Comparison of ENCODE assay signal across 1 fruit fly cellular context in the genomic region with DNA sequence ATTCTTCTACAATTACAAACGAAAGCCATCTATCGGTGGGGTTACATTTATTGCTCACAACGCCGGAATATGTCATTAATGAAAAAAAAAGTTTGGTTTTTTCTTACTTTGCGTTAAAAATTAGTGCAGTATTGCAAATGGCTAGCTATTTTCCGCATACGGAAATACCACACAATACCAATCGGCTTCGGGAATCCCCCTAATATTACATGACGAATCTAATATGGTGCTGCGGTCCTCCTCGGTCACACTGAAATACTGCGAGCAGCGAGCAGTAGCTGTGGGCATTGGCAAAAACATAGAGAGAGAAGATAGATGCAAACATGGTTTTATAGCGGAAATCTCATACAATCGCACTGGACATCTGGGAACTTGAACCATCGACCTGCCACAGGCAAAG.
TF ChIP-seq lines count a peak whose summit lies in the region.

Gene tub (plus strand): TSS at position 253 of the 400 bp plus-strand sequence.

TF ChIP-seq in whole organism, embryonic, 481 proteins besides CTCF, POLR2A, EP300 and RAD21 (continued from another document and continues in another):
- peak; percentile 55; the same call in 1 of the 2 replicates for TF ChIP-seq vvl (GFP tag; IDR thresholded peaks at IDR 0.05; lab: Robert Waterston, UW)
- no peak for TF ChIP-seq CG3726 (GFP tag; IDR thresholded peaks at IDR 0.05; lab: Robert Waterston, UW)
- no peak for TF ChIP-seq Dfd (GFP tag; optimal IDR thresholded peaks at IDR 0.05; lab: Kevin White, UChicago)
- TF ChIP-seq CG43689 (GFP tag; IDR thresholded peaks at IDR 0.05; lab: Robert Waterston, UW): no peak
- TF ChIP-seq CG2712 (tag; optimal IDR thresholded peaks at IDR 0.05; lab: Kevin White, UChicago): peak; percentile 56
- TF ChIP-seq slbo (GFP tag; IDR thresholded peaks at IDR 0.05; lab: Robert Waterston, UW): peak; percentile 66
- no peak for TF ChIP-seq eyg (GFP tag; optimal IDR thresholded peaks at IDR 0.05; lab: Kevin White, UChicago)
- TF ChIP-seq Atf3 (GFP tag; optimal IDR thresholded peaks at IDR 0.05; lab: Kevin White, UChicago): no peak
- no peak for TF ChIP-seq CG10274 (GFP tag; optimal IDR thresholded peaks at IDR 0.05; lab: Kevin White, UChicago)
- no peak for TF ChIP-seq fd96Cb (tag; optimal IDR thresholded peaks at IDR 0.05; lab: Kevin White, UChicago)
- TF ChIP-seq CG15601 (tag; optimal IDR thresholded peaks at IDR 0.05; lab: Kevin White, UChicago): no peak
- TF ChIP-seq CG2199 (GFP tag; IDR thresholded peaks at IDR 0.05; lab: Robert Waterston, UW): peak; percentile 62; the same call in 2 of the 3 replicates
- no peak for TF ChIP-seq CG7839 (tag; optimal IDR thresholded peaks at IDR 0.05; lab: Kevin White, UChicago)
- no peak for TF ChIP-seq pb (GFP tag; optimal IDR thresholded peaks at IDR 0.05; lab: Kevin White, UChicago)
- no peak for TF ChIP-seq CG16863 (GFP tag; optimal IDR thresholded peaks at IDR 0.05; lab: Kevin White, UChicago)
- TF ChIP-seq Ets97D (GFP tag; optimal IDR thresholded peaks at IDR 0.05; lab: Kevin White, UChicago): peak; percentile 66
- no peak for TF ChIP-seq ERR (GFP tag; optimal IDR thresholded peaks at IDR 0.05; lab: Kevin White, UChicago)
- TF ChIP-seq ro (GFP tag; IDR thresholded peaks at IDR 0.05; lab: Robert Waterston, UW): no peak
- no peak for TF ChIP-seq sc (optimal IDR thresholded peaks at IDR 0.05; lab: Kevin White, UChicago)
- no peak for TF ChIP-seq sc (GFP tag; optimal IDR thresholded peaks at IDR 0.05; lab: Kevin White, UChicago)
- peak; percentile 38; the same call in 1 of the 2 replicates for TF ChIP-seq lmd (GFP tag; IDR thresholded peaks at IDR 0.05; lab: Robert Waterston, UW)
- peak; percentile 27 for TF ChIP-seq Six4 (GFP tag; optimal IDR thresholded peaks at IDR 0.05; lab: Kevin White, UChicago)
- no peak for TF ChIP-seq CG11696 (GFP tag; IDR thresholded peaks at IDR 0.05; lab: Robert Waterston, UW)
- peak; percentile 85 for TF ChIP-seq MESR4 (GFP tag; optimal IDR thresholded peaks at IDR 0.05; lab: Kevin White, UChicago)
- TF ChIP-seq CHES-1-like (GFP tag; optimal IDR thresholded peaks at IDR 0.05; lab: Kevin White, UChicago): peak; percentile 44
- peak in 1 of 2 experiments; percentile 8 for TF ChIP-seq insv (GFP tag; optimal IDR thresholded peaks at IDR 0.05; lab: Kevin White, UChicago)
- peak; percentile 59 for TF ChIP-seq NfI (GFP tag; optimal IDR thresholded peaks at IDR 0.05; lab: Kevin White, UChicago)
- no peak for TF ChIP-seq mld (GFP tag; IDR thresholded peaks at IDR 0.05; lab: Robert Waterston, UW; ENCODE audit: partially characterized antibody)
- TF ChIP-seq CG2129 (GFP tag; IDR thresholded peaks at IDR 0.05; lab: Robert Waterston, UW; ENCODE audit: partially characterized antibody): no peak
- TF ChIP-seq Lim3 (GFP tag; IDR thresholded peaks at IDR 0.05; lab: Robert Waterston, UW): no peak
- TF ChIP-seq nmo (GFP tag; optimal IDR thresholded peaks at IDR 0.05; lab: Kevin White, UChicago): peak; percentile 48
- no peak for TF ChIP-seq ems (GFP tag; optimal IDR thresholded peaks at IDR 0.05; lab: Kevin White, UChicago)
- TF ChIP-seq fru (optimal IDR thresholded peaks at IDR 0.05; lab: Kevin White, UChicago): no peak
- TF ChIP-seq CG9609 (GFP tag; optimal IDR thresholded peaks at IDR 0.05; lab: Kevin White, UChicago): peak; percentile 9
- peak; percentile 67 for TF ChIP-seq HmgD (GFP tag; optimal IDR thresholded peaks at IDR 0.05; lab: Kevin White, UChicago)
- no peak for TF ChIP-seq Lpt (GFP tag; optimal IDR thresholded peaks at IDR 0.05; lab: Kevin White, UChicago)
- no peak for TF ChIP-seq chm (GFP tag; IDR thresholded peaks at IDR 0.05; lab: Robert Waterston, UW)
- TF ChIP-seq CG5245 (GFP tag; optimal IDR thresholded peaks at IDR 0.05; lab: Kevin White, UChicago): peak; percentile 30
- no peak for TF ChIP-seq oc (tag; optimal IDR thresholded peaks at IDR 0.05; lab: Kevin White, UChicago)
- TF ChIP-seq CG2889 (GFP tag; IDR thresholded peaks at IDR 0.05; lab: Robert Waterston, UW): no peak
- peak; percentile 67 for TF ChIP-seq zen (tag; optimal IDR thresholded peaks at IDR 0.05; lab: Kevin White, UChicago)
- TF ChIP-seq CG8281 (tag; optimal IDR thresholded peaks at IDR 0.05; lab: Kevin White, UChicago): no peak
- TF ChIP-seq CG5180 (GFP tag; optimal IDR thresholded peaks at IDR 0.05; lab: Kevin White, UChicago): no peak
- TF ChIP-seq pfk (GFP tag; optimal IDR thresholded peaks at IDR 0.05; lab: Kevin White, UChicago): no peak
- no peak for TF ChIP-seq ase (GFP tag; IDR thresholded peaks at IDR 0.05; lab: Robert Waterston, UW)
- peak; percentile 94 for TF ChIP-seq MBD-R2 (GFP tag; IDR thresholded peaks at IDR 0.05; lab: Robert Waterston, UW)
- TF ChIP-seq phol (tag; optimal IDR thresholded peaks at IDR 0.05; lab: Kevin White, UChicago): peak; percentile 91
- TF ChIP-seq vfl (GFP tag; optimal IDR thresholded peaks at IDR 0.05; lab: Kevin White, UChicago): no peak
- no peak for TF ChIP-seq CG10147 (GFP tag; optimal IDR thresholded peaks at IDR 0.05; lab: Kevin White, UChicago)
- TF ChIP-seq Oaz (GFP tag; IDR thresholded peaks at IDR 0.05; lab: Robert Waterston, UW): no peak
- no peak for TF ChIP-seq h (optimal IDR thresholded peaks at IDR 0.05; lab: Kevin White, UChicago)
- no peak for TF ChIP-seq CG7963 (GFP tag; IDR thresholded peaks at IDR 0.05; lab: Robert Waterston, UW; ENCODE audit: partially characterized antibody)
- no peak for TF ChIP-seq Hr78 (GFP tag; optimal IDR thresholded peaks at IDR 0.05; lab: Kevin White, UChicago)
- peak; percentile 12 for TF ChIP-seq dmrt11E (tag; optimal IDR thresholded peaks at IDR 0.05; lab: Kevin White, UChicago)
- TF ChIP-seq crol (GFP tag; IDR thresholded peaks at IDR 0.05; lab: Robert Waterston, UW): no peak
- peak; percentile 23 for TF ChIP-seq CG13296 (GFP tag; optimal IDR thresholded peaks at IDR 0.05; lab: Kevin White, UChicago)
- no peak for TF ChIP-seq fu2 (GFP tag; optimal IDR thresholded peaks at IDR 0.05; lab: Kevin White, UChicago)
- peak; percentile 30 for TF ChIP-seq CG11398 (GFP tag; optimal IDR thresholded peaks at IDR 0.05; lab: Kevin White, UChicago)
- TF ChIP-seq Opbp (GFP tag; IDR thresholded peaks at IDR 0.05; lab: Robert Waterston, UW; ENCODE audit: partially characterized antibody): no peak
- TF ChIP-seq nerfin-2 (GFP tag; IDR thresholded peaks at IDR 0.05; lab: Robert Waterston, UW; ENCODE audit: partially characterized antibody): no peak
- peak; percentile 40; the same call in 1 of the 2 replicates for TF ChIP-seq CG14014 (GFP tag; IDR thresholded peaks at IDR 0.05; lab: Robert Waterston, UW)
- peak; percentile 33 to 56 for TF ChIP-seq dpn (GFP tag; optimal IDR thresholded peaks at IDR 0.05; lab: Kevin White, UChicago)
- no peak for TF ChIP-seq CG12744 (GFP tag; optimal IDR thresholded peaks at IDR 0.05; lab: Kevin White, UChicago)
- peak; percentile 23 for TF ChIP-seq her (GFP tag; optimal IDR thresholded peaks at IDR 0.05; lab: Kevin White, UChicago)
- TF ChIP-seq Dad (GFP tag; optimal IDR thresholded peaks at IDR 0.05; lab: Kevin White, UChicago): peak; percentile 28
- TF ChIP-seq shn (GFP tag; optimal IDR thresholded peaks at IDR 0.05; lab: Kevin White, UChicago): peak; percentile 31
- TF ChIP-seq dysf (GFP tag; IDR thresholded peaks at IDR 0.05; lab: Robert Waterston, UW): peak; percentile 24; the same call in 1 of the 3 replicates
- TF ChIP-seq toy (GFP tag; IDR thresholded peaks at IDR 0.05; lab: Robert Waterston, UW): no peak
- peak; percentile 62; the same call in 1 of the 2 replicates for TF ChIP-seq CG3847 (GFP tag; IDR thresholded peaks at IDR 0.05; lab: Robert Waterston, UW)
- TF ChIP-seq CG10543 (GFP tag; optimal IDR thresholded peaks at IDR 0.05; lab: Kevin White, UChicago): peak; percentile 22
- TF ChIP-seq ab (GFP tag; optimal IDR thresholded peaks at IDR 0.05; lab: Kevin White, UChicago): no peak
- no peak for TF ChIP-seq lbe (GFP tag; optimal IDR thresholded peaks at IDR 0.05; lab: Kevin White, UChicago)
- TF ChIP-seq MTF-1 (GFP tag; optimal IDR thresholded peaks at IDR 0.05; lab: Kevin White, UChicago; ENCODE audit: borderline replicate concordance): no peak
- TF ChIP-seq CG9817 (tag; optimal IDR thresholded peaks at IDR 0.05; lab: Kevin White, UChicago): no peak
- no peak for TF ChIP-seq CG16779 (GFP tag; IDR thresholded peaks at IDR 0.05; lab: Robert Waterston, UW)
- no peak for TF ChIP-seq aop (GFP tag; IDR thresholded peaks at IDR 0.05; lab: Robert Waterston, UW)
- no peak for TF ChIP-seq slp2 (GFP tag; optimal IDR thresholded peaks at IDR 0.05; lab: Kevin White, UChicago)
- no peak for TF ChIP-seq Aef1 (GFP tag; IDR thresholded peaks at IDR 0.05; lab: Robert Waterston, UW)
- no peak for TF ChIP-seq z (GFP tag; IDR thresholded peaks at IDR 0.05; lab: Robert Waterston, UW)
- TF ChIP-seq dati (GFP tag; IDR thresholded peaks at IDR 0.05; lab: Robert Waterston, UW): no peak
- no peak for TF ChIP-seq zen2 (GFP tag; IDR thresholded peaks at IDR 0.05; lab: Robert Waterston, UW; ENCODE audit: partially characterized antibody)
- TF ChIP-seq CG10979 (tag; optimal IDR thresholded peaks at IDR 0.05; lab: Kevin White, UChicago): peak; percentile 36
- TF ChIP-seq dan (GFP tag; IDR thresholded peaks at IDR 0.05; lab: Robert Waterston, UW): no peak
- no peak for TF ChIP-seq grn (GFP tag; optimal IDR thresholded peaks at IDR 0.05; lab: Kevin White, UChicago)
- TF ChIP-seq zf30C (GFP tag; optimal IDR thresholded peaks at IDR 0.05; lab: Kevin White, UChicago): no peak
- TF ChIP-seq emc (GFP tag; optimal IDR thresholded peaks at IDR 0.05; lab: Kevin White, UChicago): peak; percentile 1
- TF ChIP-seq ash1 (GFP tag; optimal IDR thresholded peaks at IDR 0.05; lab: Kevin White, UChicago): no peak
- TF ChIP-seq CG3407 (GFP tag; optimal IDR thresholded peaks at IDR 0.05; lab: Kevin White, UChicago): no peak
- no peak for TF ChIP-seq CG1832 (GFP tag; optimal IDR thresholded peaks at IDR 0.05; lab: Kevin White, UChicago)
- peak; percentile 53 for TF ChIP-seq sug (tag; optimal IDR thresholded peaks at IDR 0.05; lab: Kevin White, UChicago)
- TF ChIP-seq HLH4C (GFP tag; IDR thresholded peaks at IDR 0.05; lab: Robert Waterston, UW; ENCODE audit: partially characterized antibody): no peak
- TF ChIP-seq hbn (GFP tag; IDR thresholded peaks at IDR 0.05; lab: Robert Waterston, UW; ENCODE audit: partially characterized antibody): no peak
- TF ChIP-seq CG8944 (GFP tag; optimal IDR thresholded peaks at IDR 0.05; lab: Kevin White, UChicago): peak; percentile 22
- TF ChIP-seq wek (GFP tag; optimal IDR thresholded peaks at IDR 0.05; lab: Kevin White, UChicago): peak; percentile 98
- no peak for TF ChIP-seq CG9876 (GFP tag; optimal IDR thresholded peaks at IDR 0.05; lab: Kevin White, UChicago)
- TF ChIP-seq Oli (tag; optimal IDR thresholded peaks at IDR 0.05; lab: Kevin White, UChicago): no peak
- peak; percentile 43 for TF ChIP-seq caup (GFP tag; optimal IDR thresholded peaks at IDR 0.05; lab: Kevin White, UChicago; ENCODE audit: severe bottlenecking)
- peak; percentile 5 for TF ChIP-seq CG3065 (GFP tag; optimal IDR thresholded peaks at IDR 0.05; lab: Kevin White, UChicago)
- no peak for TF ChIP-seq Poxn (GFP tag; IDR thresholded peaks at IDR 0.05; lab: Robert Waterston, UW)
- peak; percentile 34 for TF ChIP-seq CG17359 (tag; optimal IDR thresholded peaks at IDR 0.05; lab: Kevin White, UChicago)
- TF ChIP-seq Hmr (GFP tag; optimal IDR thresholded peaks at IDR 0.05; lab: Kevin White, UChicago): no peak
- TF ChIP-seq CG31388 (GFP tag; optimal IDR thresholded peaks at IDR 0.05; lab: Kevin White, UChicago): peak; percentile 8
- peak; percentile 83 for TF ChIP-seq gfzf (GFP tag; optimal IDR thresholded peaks at IDR 0.05; lab: Kevin White, UChicago)
- no peak for TF ChIP-seq CG4282 (GFP tag; optimal IDR thresholded peaks at IDR 0.05; lab: Kevin White, UChicago)
- TF ChIP-seq NK7.1 (GFP tag; optimal IDR thresholded peaks at IDR 0.05; lab: Kevin White, UChicago): peak; percentile 8
- no peak for TF ChIP-seq so (GFP tag; IDR thresholded peaks at IDR 0.05; lab: Robert Waterston, UW)
- TF ChIP-seq CG15073 (GFP tag; optimal IDR thresholded peaks at IDR 0.05; lab: Kevin White, UChicago): no peak
- TF ChIP-seq gsb-n (tag; optimal IDR thresholded peaks at IDR 0.05; lab: Kevin White, UChicago): no peak
- peak; percentile 73 for TF ChIP-seq CG15514 (GFP tag; optimal IDR thresholded peaks at IDR 0.05; lab: Kevin White, UChicago)
- no peak for TF ChIP-seq Usf (GFP tag; optimal IDR thresholded peaks at IDR 0.05; lab: Kevin White, UChicago)
- TF ChIP-seq CG18619 (GFP tag; optimal IDR thresholded peaks at IDR 0.05; lab: Kevin White, UChicago): no peak
- no peak for TF ChIP-seq kni (GFP tag; optimal IDR thresholded peaks at IDR 0.05; lab: Kevin White, UChicago)
- TF ChIP-seq Fer1 (GFP tag; optimal IDR thresholded peaks at IDR 0.05; lab: Kevin White, UChicago): peak; percentile 16
- no peak for TF ChIP-seq CG12942 (GFP tag; optimal IDR thresholded peaks at IDR 0.05; lab: Kevin White, UChicago)
- TF ChIP-seq CG4820 (GFP tag; optimal IDR thresholded peaks at IDR 0.05; lab: Kevin White, UChicago): peak; percentile 24
- TF ChIP-seq Ravus (GFP tag; IDR thresholded peaks at IDR 0.05; lab: Robert Waterston, UW): no peak
- TF ChIP-seq CG9437 (GFP tag; optimal IDR thresholded peaks at IDR 0.05; lab: Kevin White, UChicago): peak; percentile 8
- TF ChIP-seq CG10366 (GFP tag; IDR thresholded peaks at IDR 0.05; lab: Robert Waterston, UW): peak; percentile 27; the same call in 1 of the 2 replicates
- TF ChIP-seq odd (GFP tag; optimal IDR thresholded peaks at IDR 0.05; lab: Kevin White, UChicago): peak; percentile 40
- no peak for TF ChIP-seq D19B (GFP tag; optimal IDR thresholded peaks at IDR 0.05; lab: Kevin White, UChicago)
- TF ChIP-seq CG6765 (GFP tag; optimal IDR thresholded peaks at IDR 0.05; lab: Kevin White, UChicago): no peak
- TF ChIP-seq CG33557 (GFP tag; optimal IDR thresholded peaks at IDR 0.05; lab: Kevin White, UChicago): no peak
- no peak for TF ChIP-seq sr (GFP tag; IDR thresholded peaks at IDR 0.05; lab: Robert Waterston, UW)
- TF ChIP-seq CG7928 (GFP tag; optimal IDR thresholded peaks at IDR 0.05; lab: Kevin White, UChicago): no peak
- TF ChIP-seq croc (GFP tag; conservative IDR thresholded peaks at IDR 0.05; lab: Robert Waterston, UW): no peak
- no peak for TF ChIP-seq p53 (GFP tag; optimal IDR thresholded peaks at IDR 0.05; lab: Kevin White, UChicago)
- TF ChIP-seq CG4328 (GFP tag; optimal IDR thresholded peaks at IDR 0.05; lab: Kevin White, UChicago): no peak
- peak; percentile 44 for TF ChIP-seq BEAF-32 (GFP tag; optimal IDR thresholded peaks at IDR 0.05; lab: Kevin White, UChicago)
- TF ChIP-seq Vsx1 (GFP tag; optimal IDR thresholded peaks at IDR 0.05; lab: Kevin White, UChicago): no peak
- TF ChIP-seq pum (GFP tag; optimal IDR thresholded peaks at IDR 0.05; lab: Kevin White, UChicago): peak; percentile 12
